Worm (Caenorhabditis elegans): ENCODE measurements around the gene fbxc-20.

ce11 chrII:2385495-2385894, 33.4 kb upstream of the fbxc-20 start, which contains the start of gene F16G10.9:
- TF ChIP-seq hlh-4 (tag; optimal IDR thresholded peaks at IDR 0.05): no peak
- no peak for TF ChIP-seq pqm-1 (tag; optimal IDR thresholded peaks at IDR 0.05)
- TF ChIP-seq snu-23 (GFP tag; optimal IDR thresholded peaks at IDR 0.05): no peak
- TF ChIP-seq ztf-4 (tag; optimal IDR thresholded peaks at IDR 0.05): no peak
- TF ChIP-seq unc-86 (tag; optimal IDR thresholded peaks at IDR 0.05): no peak
- no peak for TF ChIP-seq mab-9 (GFP tag; IDR thresholded peaks at IDR 0.05)
- TF ChIP-seq zag-1 (tag; optimal IDR thresholded peaks at IDR 0.05): no peak

Data from whole organism, L1 larva.